Worm (Caenorhabditis elegans) whole organism, young adult: ENCODE results near the gene lam-2.

ENCODE experiments used
- B0019.2 ChIP-seq: fragments of 200-800 bp; sonication (Bioruptor generic); conservative IDR thresholded peaks from 2 replicates; pipeline ENCODE4 v1.3.6; 2022; ENCODE audit warnings: missing genetic modification reagents, missing genetic modification characterization, missing compliant biosample characterization
- B0261.1 ChIP-seq: sonication (generic microtip); optimal IDR thresholded peaks from 2 replicates; lab custom pipeline; 2016; ENCODE audit warnings: mild to moderate bottlenecking, missing genetic modification characterization, moderate library complexity, missing compliant biosample characterization
- D2030.7 ChIP-seq: fragments of 200-800 bp; sonication (Bioruptor generic); IDR thresholded peaks from 2 replicates; pipeline ENCODE4 v1.3.6; 2022; ENCODE audit warnings: missing genetic modification reagents, missing genetic modification characterization, missing compliant biosample characterization
- F22D6.2 ChIP-seq: sonication (generic microtip); optimal IDR thresholded peaks from 2 replicates; lab custom pipeline; 2016; ENCODE audit warnings: mild to moderate bottlenecking, missing genetic modification characterization, missing compliant biosample characterization
- F57C9.4 ChIP-seq: sonication (generic microtip); optimal IDR thresholded peaks from 2 replicates; lab custom pipeline; 2017; ENCODE audit warnings: mild to moderate bottlenecking, missing genetic modification characterization, missing compliant biosample characterization
- T07F8.4 ChIP-seq: sonication (generic microtip); optimal IDR thresholded peaks from 2 replicates; lab custom pipeline; 2016; ENCODE audit warnings: mild to moderate bottlenecking, missing genetic modification characterization, moderate library complexity, missing compliant biosample characterization
- Y53F4B.3 ChIP-seq: fragments of 200-800 bp; sonication (Bioruptor generic); IDR thresholded peaks from 2 replicates; pipeline ENCODE4 v1.3.6; 2022; ENCODE audit warnings: missing genetic modification reagents, missing genetic modification characterization, missing compliant biosample characterization
- Y56A3A.18 ChIP-seq: fragments of 200-800 bp; sonication (Bioruptor generic); IDR thresholded peaks from 2 replicates; pipeline ENCODE4 v1.3.6; 2022; ENCODE audit warnings: missing genetic modification reagents, missing genetic modification characterization, missing compliant biosample characterization
- Y79H2A.3 ChIP-seq: fragments of 200-800 bp; sonication (Bioruptor generic); conservative IDR thresholded peaks from 2 replicates; pipeline ENCODE4 v1.3.6; 2022; ENCODE audit warnings: missing genetic modification reagents, missing genetic modification characterization, missing compliant biosample characterization
- ZK185.1 ChIP-seq: sonication (generic microtip); optimal IDR thresholded peaks from 2 replicates; lab custom pipeline; 2016; ENCODE audit warnings: mild to moderate bottlenecking, missing genetic modification characterization, missing compliant biosample characterization; ENCODE audit not compliant: poor library complexity, severe bottlenecking
- ama-1 ChIP-seq, 3 experiments: fragments of 150-350 bp in 1 of 3; sonication (generic microtip) in 2 of 3; optimal IDR thresholded peaks; 2 replicates each; lab custom pipeline; 2014 to 2018; ENCODE audit warnings: missing biosample characterization in 2 of 3, missing genetic modification characterization in 2 of 3, missing genetic modification reagents in 2 of 3
- aptf-2 ChIP-seq: fragments of 200-800 bp; sonication (Bioruptor generic); conservative IDR thresholded peaks from 2 replicates; pipeline ENCODE4 v1.3.6; 2022; ENCODE audit warnings: missing genetic modification reagents, missing genetic modification characterization, missing compliant biosample characterization
- bed-1 ChIP-seq: fragments of 200-800 bp; sonication (Bioruptor generic); IDR thresholded peaks from 2 replicates; pipeline ENCODE4 v1.3.6; 2022; ENCODE audit warnings: missing genetic modification reagents, missing genetic modification characterization, missing compliant biosample characterization
- ceh-100 ChIP-seq: fragments of 200-800 bp; sonication (Bioruptor generic); IDR thresholded peaks from 2 replicates; pipeline ENCODE4 v1.3.6; 2022; ENCODE audit warnings: missing genetic modification reagents, missing genetic modification characterization, missing compliant biosample characterization
- ceh-27 ChIP-seq: fragments of 200-800 bp; sonication (Bioruptor generic); optimal IDR thresholded peaks from 2 replicates; lab custom pipeline; 2018; ENCODE audit warnings: mild to moderate bottlenecking, missing genetic modification characterization, moderate library complexity, missing compliant biosample characterization
- ceh-58 ChIP-seq: fragments of 200-800 bp; sonication (Bioruptor generic); IDR thresholded peaks from 2 replicates; pipeline ENCODE4 v1.3.6; 2022; ENCODE audit warnings: missing genetic modification characterization, missing compliant biosample characterization
- ceh-79 ChIP-seq: sonication (generic microtip); optimal IDR thresholded peaks from 2 replicates; lab custom pipeline; 2017; ENCODE audit warnings: mild to moderate bottlenecking, missing genetic modification characterization, missing compliant biosample characterization
- chd-7 ChIP-seq: sonication (generic microtip); optimal IDR thresholded peaks from 2 replicates; lab custom pipeline; 2016; ENCODE audit warnings: mild to moderate bottlenecking, missing genetic modification characterization, moderate library complexity, missing compliant biosample characterization
- dpff-1 ChIP-seq: sonication (generic microtip); optimal IDR thresholded peaks from 2 replicates; lab custom pipeline; 2017; ENCODE audit warnings: mild to moderate bottlenecking, missing genetic modification characterization, missing compliant biosample characterization
- dpl-1 ChIP-seq: fragments of 150-350 bp; optimal IDR thresholded peaks from 2 replicates; lab custom pipeline; 2014; ENCODE audit warnings: missing biosample characterization, missing genetic modification reagents, missing genetic modification characterization
- egl-18 ChIP-seq: fragments of 200-800 bp; sonication (Bioruptor generic); IDR thresholded peaks from 2 replicates; pipeline ENCODE4 v1.3.6; 2022; ENCODE audit warnings: missing genetic modification reagents, missing genetic modification characterization, missing compliant biosample characterization
- egl-44 ChIP-seq: fragments of 200-800 bp; sonication (Bioruptor generic); IDR thresholded peaks from 2 replicates; pipeline ENCODE4 v1.3.6; 2022; ENCODE audit warnings: missing genetic modification reagents, missing genetic modification characterization, missing compliant biosample characterization
- lag-1 ChIP-seq: fragments of 200-800 bp; sonication (Bioruptor generic); IDR thresholded peaks from 2 replicates; pipeline ENCODE4 v1.3.6; 2022; ENCODE audit warnings: missing genetic modification reagents, missing genetic modification characterization, missing compliant biosample characterization
- lin-40 ChIP-seq: sonication (generic microtip); optimal IDR thresholded peaks from 2 replicates; lab custom pipeline; 2016; ENCODE audit warnings: missing genetic modification characterization, mild to moderate bottlenecking, missing compliant biosample characterization, missing genotype, missing genetic modification reagents
- lin-54 ChIP-seq: fragments of 200-800 bp; sonication (Bioruptor generic); optimal IDR thresholded peaks from 2 replicates; lab custom pipeline; 2018; ENCODE audit warnings: mild to moderate bottlenecking, missing genetic modification characterization, missing compliant biosample characterization
- lsl-1 ChIP-seq: fragments of 200-800 bp; sonication (Bioruptor generic); optimal IDR thresholded peaks from 2 replicates; lab custom pipeline; 2018; ENCODE audit warnings: mild to moderate bottlenecking, missing genetic modification characterization, moderate library complexity, missing compliant biosample characterization
- madf-10 ChIP-seq: sonication (generic microtip); optimal IDR thresholded peaks from 2 replicates; lab custom pipeline; 2016; ENCODE audit warnings: mild to moderate bottlenecking, missing genetic modification characterization, missing compliant biosample characterization
- madf-8 ChIP-seq: fragments of 200-800 bp; sonication (Bioruptor generic); conservative IDR thresholded peaks from 2 replicates; pipeline ENCODE4 v1.3.6; 2022; ENCODE audit warnings: missing genetic modification reagents, missing genetic modification characterization, missing compliant biosample characterization
- mes-4 ChIP-seq: sonication (generic microtip); optimal IDR thresholded peaks from 2 replicates; lab custom pipeline; 2016; ENCODE audit warnings: missing genotype, missing genetic modification characterization, missing compliant biosample characterization
- nfyb-1 ChIP-seq: fragments of 200-800 bp; sonication (Bioruptor generic); IDR thresholded peaks from 2 replicates; pipeline ENCODE4 v1.3.6; 2022; ENCODE audit warnings: missing genetic modification reagents, missing genetic modification characterization, missing compliant biosample characterization
- nhr-80 ChIP-seq: sonication (generic microtip); optimal IDR thresholded peaks from 2 replicates; lab custom pipeline; 2016; ENCODE audit warnings: missing genetic modification characterization, missing compliant biosample characterization
- pbrm-1 ChIP-seq: fragments of 200-800 bp; sonication (Bioruptor generic); IDR thresholded peaks from 2 replicates; pipeline ENCODE4 v1.3.6; 2022; ENCODE audit warnings: missing genetic modification reagents, missing genetic modification characterization, missing compliant biosample characterization
- repo-1 ChIP-seq: sonication (generic microtip); optimal IDR thresholded peaks from 2 replicates; lab custom pipeline; 2017; ENCODE audit warnings: mild to moderate bottlenecking, missing genetic modification characterization, missing compliant biosample characterization
- rpc-1 ChIP-seq, 2 experiments: fragments of 150-350 bp in 1 of 2; sonication (generic microtip) in 1 of 2; optimal IDR thresholded peaks; 2 replicates each; lab custom pipeline; 2014 to 2018; ENCODE audit warnings: missing biosample characterization in 1 of 2, missing genetic modification characterization in 1 of 2, missing genetic modification reagents in 1 of 2, missing genotype in 1 of 2
- xnd-1 ChIP-seq: sonication (generic microtip); optimal IDR thresholded peaks from 2 replicates; lab custom pipeline; 2016; ENCODE audit warnings: missing genotype, missing genetic modification reagents, missing genetic modification characterization, missing compliant biosample characterization
- zfh-2 ChIP-seq: fragments of 200-800 bp; sonication (Bioruptor generic); conservative IDR thresholded peaks from 2 replicates; pipeline ENCODE4 v1.3.6; 2022; ENCODE audit warnings: missing genetic modification reagents, missing genetic modification characterization, missing compliant biosample characterization

The lam-2 gene

DNA sequence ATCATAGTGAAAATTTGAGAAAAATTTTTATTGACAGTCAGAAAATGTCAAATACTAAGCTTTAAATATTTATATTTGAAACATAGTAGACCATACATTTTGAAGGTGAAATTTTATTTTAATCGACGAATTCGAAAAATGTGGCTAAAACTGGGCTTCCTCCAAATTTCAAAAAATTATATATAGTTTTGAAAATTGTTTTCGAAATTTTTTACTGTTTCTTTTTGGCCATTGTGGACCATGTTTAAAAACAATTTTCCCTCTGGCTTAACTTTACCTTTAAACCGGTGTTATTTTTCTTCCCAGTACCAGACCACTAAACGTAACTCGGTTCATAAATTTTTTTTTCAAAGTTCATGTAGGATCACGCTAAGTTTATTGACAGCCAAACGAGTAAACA, 28.4 kb downstream of the lam-2 start:
- TF ChIP-seq madf-8, result no peak
- TF ChIP-seq egl-44 (GFP tag; lab: Robert Waterston, UW), result no peak
- TF ChIP-seq lin-40 (tag; lab: Kevin White, UChicago), result no peak
- TF ChIP-seq ceh-27 (GFP tag; lab: Kevin White, UChicago), result no peak
- TF ChIP-seq nfyb-1 (GFP tag; lab: Robert Waterston, UW), result no peak
- no peak for TF ChIP-seq dpl-1 (GFP tag; lab: Kevin White, UChicago)
- TF ChIP-seq rpc-1 (optimal IDR thresholded peaks at IDR 0.05; lab: Kevin White, UChicago), result no peak
- TF ChIP-seq rpc-1 (tag; optimal IDR thresholded peaks at IDR 0.05; lab: Kevin White, UChicago), result no peak
- no peak for TF ChIP-seq T07F8.4 (tag; lab: Kevin White, UChicago)
- TF ChIP-seq bed-1 (GFP tag; lab: Robert Waterston, UW), result no peak
- TF ChIP-seq ceh-79, result no peak
- no peak for TF ChIP-seq lin-54 (GFP tag; lab: Kevin White, UChicago)
- no peak for TF ChIP-seq aptf-2 (GFP tag; lab: Robert Waterston, UW)
- no peak for TF ChIP-seq ceh-100 (GFP tag; lab: Robert Waterston, UW)
- TF ChIP-seq ceh-58 (GFP tag; lab: Robert Waterston, UW), result no peak
- no peak for TF ChIP-seq mes-4 (tag; lab: Kevin White, UChicago)
- no peak for TF ChIP-seq ZK185.1 (tag; lab: Kevin White, UChicago)
- no peak for TF ChIP-seq Y53F4B.3 (GFP tag; lab: Robert Waterston, UW)
- TF ChIP-seq egl-18 (GFP tag; lab: Robert Waterston, UW), result no peak

DNA sequence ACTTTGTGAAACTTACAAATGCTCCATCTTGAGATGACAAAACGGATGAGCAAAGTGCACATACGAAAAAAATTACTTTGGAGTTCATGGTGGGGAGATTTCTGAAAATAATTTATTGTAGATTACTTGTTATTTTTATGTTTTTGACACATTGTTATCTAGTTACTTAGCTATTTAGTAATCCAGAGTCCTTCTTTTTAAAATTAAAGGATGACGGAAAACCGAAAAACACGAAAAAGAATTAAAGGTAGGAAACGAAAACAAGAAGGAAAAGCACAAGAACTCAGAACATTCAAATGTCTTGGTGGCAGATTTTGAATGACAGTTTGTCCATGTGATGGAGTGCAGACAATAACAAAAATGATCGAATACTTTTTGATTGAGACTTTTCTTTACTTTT, 34.1 kb downstream of the lam-2 start, which contains the start of gene hen-1:
hen-1 (minus strand) TSS at position 101 of the 400 bp plus-strand sequence.
- TF ChIP-seq xnd-1 (tag; lab: Kevin White, UChicago) (no peak), lag-1 (no peak), F57C9.4 (tag; lab: Kevin White, UChicago) (no peak), zfh-2 (GFP tag; lab: Robert Waterston, UW) (no peak), D2030.7 (GFP tag; lab: Robert Waterston, UW) (no peak), F22D6.2 (tag; lab: Kevin White, UChicago) (no peak), nhr-80 (no peak), ZK185.1 (tag; lab: Kevin White, UChicago) (no peak), lsl-1 (no peak), dpff-1 (tag; lab: Kevin White, UChicago) (no peak), rpc-1 (optimal IDR thresholded peaks at IDR 0.05; lab: Kevin White, UChicago) (no peak), rpc-1 (tag; optimal IDR thresholded peaks at IDR 0.05; lab: Kevin White, UChicago) (no peak), madf-8 (no peak), chd-7 (tag; lab: Kevin White, UChicago) (no peak), B0261.1 (tag; lab: Kevin White, UChicago) (no peak), Y79H2A.3 (GFP tag; lab: Robert Waterston, UW) (no peak), Y56A3A.18 (no peak), B0019.2 (no peak)

DNA sequence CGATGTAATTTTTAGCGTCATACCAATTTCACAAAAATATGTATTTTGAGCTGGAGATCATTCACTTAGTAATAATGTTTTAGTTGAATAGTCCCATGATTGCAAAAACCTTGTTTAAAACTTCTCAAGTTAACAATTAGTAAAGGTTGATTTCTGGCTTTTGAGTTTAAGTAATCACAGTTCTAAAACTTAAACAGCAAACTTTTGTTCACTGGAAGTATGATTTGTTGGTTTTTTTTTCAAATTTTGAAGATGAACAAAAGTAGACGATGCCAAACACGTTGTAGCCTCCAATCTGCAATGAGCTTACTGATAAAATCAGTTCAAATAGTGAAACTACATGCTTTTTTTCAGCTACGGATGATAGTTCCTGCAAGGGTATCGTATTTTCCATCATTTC, 38.5 kb downstream of the lam-2 start, which contains the start of gene C36B7.1:
C36B7.1 (plus strand) TSS at position 301 of the 400 bp plus-strand sequence.
- TF ChIP-seq madf-10 (tag; lab: Kevin White, UChicago), result no peak
- TF ChIP-seq madf-8, result no peak
- no peak for TF ChIP-seq zfh-2 (GFP tag; lab: Robert Waterston, UW)
- TF ChIP-seq repo-1 (tag; lab: Kevin White, UChicago), result no peak
- TF ChIP-seq pbrm-1 (GFP tag; lab: Robert Waterston, UW), result no peak
- no peak for TF ChIP-seq ama-1 (optimal IDR thresholded peaks at IDR 0.05; lab: Kevin White, UChicago)
- no peak for TF ChIP-seq ama-1 (GFP tag; optimal IDR thresholded peaks at IDR 0.05; lab: Kevin White, UChicago)
